Fruit fly (Drosophila melanogaster) whole organism, adult: ENCODE data around the gene Msr-110.

ENCODE experiments used
- CG14711 ChIP-seq: fragments of 200-800 bp; sonication (Bioruptor generic); optimal IDR thresholded peaks from 2 replicates; lab custom pipeline; 2018; ENCODE audit warnings: missing biosample characterization, mild to moderate bottlenecking, missing genetic modification characterization, moderate library complexity
- CG33017 ChIP-seq: fragments of 200-800 bp; sonication (Bioruptor generic); optimal IDR thresholded peaks from 2 replicates; lab custom pipeline; 2018; ENCODE audit warnings: missing biosample characterization, mild to moderate bottlenecking, missing genetic modification characterization, moderate library complexity
- CG7101 ChIP-seq: fragments of 200-800 bp; sonication (Bioruptor generic); optimal IDR thresholded peaks from 2 replicates; lab custom pipeline; 2018; ENCODE audit warnings: missing biosample characterization, mild to moderate bottlenecking, missing genetic modification characterization, moderate library complexity
- Clk ChIP-seq: fragments of 200-800 bp; sonication (Bioruptor generic); optimal IDR thresholded peaks from 2 replicates; lab custom pipeline; 2017; ENCODE audit warnings: missing biosample characterization, missing genetic modification characterization
- Crg-1 ChIP-seq: fragments of 200-800 bp; sonication (Bioruptor generic); optimal IDR thresholded peaks from 2 replicates; lab custom pipeline; 2016; ENCODE audit warnings: missing biosample characterization, missing genetic modification characterization
- Hr96 ChIP-seq: fragments of 200-800 bp; sonication (Bioruptor generic); optimal IDR thresholded peaks from 2 replicates; lab custom pipeline; 2016; ENCODE audit warnings: missing biosample characterization, missing genetic modification characterization
- Mnt ChIP-seq: fragments of 200-800 bp; sonication (Bioruptor generic); optimal IDR thresholded peaks from 2 replicates; lab custom pipeline; 2016; ENCODE audit warnings: missing biosample characterization, mild to moderate bottlenecking, missing genetic modification characterization
- cic ChIP-seq: fragments of 200-800 bp; sonication (Bioruptor generic); optimal IDR thresholded peaks from 2 replicates; lab custom pipeline; 2017; ENCODE audit warnings: missing biosample characterization, mild to moderate bottlenecking, missing genetic modification characterization, moderate library complexity
- cnc ChIP-seq, 2 experiments: fragments of >200 bp; optimal IDR thresholded peaks; 2 replicates each; lab custom pipeline; 2017
- kay ChIP-seq: fragments of 200-800 bp; sonication (Bioruptor generic); peaks from one replicate; lab custom pipeline; 2016; ENCODE audit warnings: missing biosample characterization, missing genetic modification characterization, borderline replicate concordance
- ovo ChIP-seq: fragments of 200-800 bp; sonication (Bioruptor generic); optimal IDR thresholded peaks from 2 replicates; lab custom pipeline; 2016; ENCODE audit warnings: missing biosample characterization, missing genetic modification characterization
- pad ChIP-seq: fragments of 200-800 bp; sonication (Bioruptor generic); optimal IDR thresholded peaks from 3 replicates; lab custom pipeline; 2017; ENCODE audit warnings: missing biosample characterization, missing genetic modification characterization, mild to moderate bottlenecking, moderate library complexity, missing genetic modification reagents
- tj ChIP-seq: fragments of 200-800 bp; sonication (Bioruptor generic); optimal IDR thresholded peaks from 3 replicates; lab custom pipeline; 2017; ENCODE audit warnings: missing biosample characterization, mild to moderate bottlenecking, missing genetic modification characterization, moderate library complexity
- toe ChIP-seq: fragments of 200-800 bp; sonication (Bioruptor generic); optimal IDR thresholded peaks from 2 replicates; lab custom pipeline; 2016; ENCODE audit warnings: missing biosample characterization, missing genetic modification characterization

DNA sequence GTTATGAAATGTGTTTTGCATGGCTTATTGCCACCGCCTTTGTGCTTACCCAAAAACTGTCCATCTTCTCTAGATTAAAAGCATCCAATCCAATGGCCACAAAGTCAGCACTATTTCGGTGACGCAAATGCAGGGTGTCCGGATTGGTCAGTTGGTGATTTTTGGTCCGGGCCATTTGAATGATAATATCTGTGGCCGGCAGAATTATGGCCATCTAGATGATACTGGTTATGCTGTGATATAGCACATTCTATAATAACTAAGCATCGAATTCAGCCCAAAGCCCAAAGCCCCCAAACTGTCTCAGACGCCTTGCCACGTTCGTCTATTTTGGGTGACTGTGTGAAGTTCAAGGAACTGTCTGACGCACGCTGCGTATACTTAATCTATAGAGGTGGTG, 21.0 kb downstream of the Msr-110 start:
- no peak for TF ChIP-seq pad
- TF ChIP-seq Hr96 (GFP tag; lab: Kevin White, UChicago) = no peak
- no peak for TF ChIP-seq tj (GFP tag; lab: Kevin White, UChicago)
- no peak for TF ChIP-seq cic (GFP tag; lab: Kevin White, UChicago)
- TF ChIP-seq Mnt (GFP tag; lab: Kevin White, UChicago) = no peak
- TF ChIP-seq Clk (GFP tag; lab: Kevin White, UChicago) = no peak
- no peak for TF ChIP-seq cnc (optimal IDR thresholded peaks at IDR 0.05; lab: Kevin White, UChicago)
- no peak for TF ChIP-seq toe
- TF ChIP-seq ovo (GFP tag; lab: Kevin White, UChicago) = no peak
- no peak for TF ChIP-seq CG14711 (tag; lab: Kevin White, UChicago)
- TF ChIP-seq CG7101 (tag; lab: Kevin White, UChicago) = no peak
- TF ChIP-seq kay (GFP tag; lab: Kevin White, UChicago) = no peak
- TF ChIP-seq Crg-1 (GFP tag; lab: Kevin White, UChicago) = no peak
- TF ChIP-seq CG33017 = no peak
